Fruit fly (Drosophila melanogaster) whole organism, wandering third instar larva: ENCODE results near the gene CG33700.

Experiments used
- Hr83 ChIP-seq: fragments of 200-300 bp; sonication (Bioruptor generic); optimal IDR thresholded peaks from 2 replicates; lab custom pipeline; 2016; ENCODE audit warnings: missing biosample characterization, mild to moderate bottlenecking, missing genetic modification characterization, moderate library complexity; ENCODE audit not compliant: poor library complexity, severe bottlenecking
- h ChIP-seq: fragments of 200-800 bp; sonication (Bioruptor generic); optimal IDR thresholded peaks from 3 replicates; lab custom pipeline; 2016; ENCODE audit warnings: missing biosample characterization, mild to moderate bottlenecking, missing genetic modification characterization
- lola ChIP-seq: fragments of >200 bp; optimal IDR thresholded peaks from 2 replicates; lab custom pipeline; 2017; ENCODE audit warnings: missing biosample characterization, missing genetic modification characterization

dm6 chr3L:9556666-9557065 is 31.3 kb upstream of the CG33700 start:
- TF ChIP-seq lola (GFP tag; lab: Kevin White, UChicago) (no peak), h (GFP tag; lab: Kevin White, UChicago) (no peak), Hr83 (no peak)
